Fruit fly (Drosophila melanogaster) whole organism, embryonic: ENCODE data around the gene gkt.

Source experiments
- Aef1 ChIP-seq: fragments of 200-800 bp; sonication (Bioruptor generic); IDR thresholded peaks from 3 replicates; pipeline ENCODE4 v1.3.6; 2022; ENCODE audit warnings: missing biosample characterization, missing genetic modification characterization
- Awh ChIP-seq: fragments of 200-800 bp; sonication (Bioruptor generic); IDR thresholded peaks from 2 replicates; pipeline ENCODE4, ENCODE4 v1.3.6; 2022; ENCODE audit warnings: missing biosample characterization, missing genetic modification characterization
- CG11456 ChIP-seq: fragments of 200-800 bp; sonication (Bioruptor generic); IDR thresholded peaks from 3 replicates; pipeline ENCODE4 v1.3.6; 2022; ENCODE audit warnings: missing biosample characterization, missing genetic modification characterization
- CG11695 ChIP-seq: fragments of 200-800 bp; sonication (Bioruptor generic); IDR thresholded peaks from 3 replicates; pipeline ENCODE4 v1.3.6; 2022; ENCODE audit warnings: missing biosample characterization, missing genetic modification characterization
- CG14441 ChIP-seq: fragments of 200-800 bp; sonication (Bioruptor generic); IDR thresholded peaks from 2 replicates; pipeline ENCODE4 v1.3.6; 2022; ENCODE audit warnings: missing biosample characterization, missing genetic modification characterization
- CG1603 ChIP-seq: fragments of 200-800 bp; sonication (Bioruptor generic); optimal IDR thresholded peaks from 2 replicates; lab custom pipeline; 2019; ENCODE audit warnings: missing biosample characterization, mild to moderate bottlenecking, missing genetic modification characterization, moderate library complexity
- CG18262 ChIP-seq: fragments of 200-800 bp; optimal IDR thresholded peaks from 3 replicates; lab custom pipeline; 2019; ENCODE audit warnings: missing biosample characterization, mild to moderate bottlenecking, missing genetic modification characterization, moderate library complexity
- CG2116 ChIP-seq: fragments of 200-800 bp; sonication (Bioruptor generic); optimal IDR thresholded peaks from 3 replicates; lab custom pipeline; 2018; ENCODE audit warnings: missing biosample characterization, mild to moderate bottlenecking, missing genetic modification characterization
- CG2202 ChIP-seq: fragments of 200-800 bp; sonication (Bioruptor generic); optimal IDR thresholded peaks from 2 replicates; lab custom pipeline; 2018; ENCODE audit warnings: missing biosample characterization, mild to moderate bottlenecking, missing genetic modification characterization
- CG34422 ChIP-seq: fragments of 200-800 bp; sonication (Bioruptor generic); IDR thresholded peaks from 3 replicates; pipeline ENCODE4 v1.3.6; 2022; ENCODE audit warnings: missing biosample characterization, missing genetic modification characterization
- CG4617 ChIP-seq: fragments of 200-800 bp; sonication (Bioruptor generic); optimal IDR thresholded peaks from 3 replicates; lab custom pipeline; 2016; ENCODE audit warnings: missing biosample characterization, missing genetic modification characterization, borderline replicate concordance
- CG6654 ChIP-seq: fragments of 200-800 bp; sonication (Bioruptor generic); optimal IDR thresholded peaks from 2 replicates; lab custom pipeline; 2017; ENCODE audit warnings: missing biosample characterization, mild to moderate bottlenecking, missing genetic modification characterization
- CG8359 ChIP-seq: fragments of 200-800 bp; sonication (Bioruptor generic); optimal IDR thresholded peaks from 2 replicates; lab custom pipeline; 2017; ENCODE audit warnings: missing biosample characterization, mild to moderate bottlenecking, missing genetic modification characterization, borderline replicate concordance
- Dek ChIP-seq: fragments of 200-800 bp; sonication (Bioruptor generic); optimal IDR thresholded peaks from 3 replicates; lab custom pipeline; 2019; ENCODE audit warnings: missing biosample characterization, mild to moderate bottlenecking, missing genetic modification characterization, moderate library complexity
- Dfd ChIP-seq, 2 experiments: fragments of >200 bp; optimal IDR thresholded peaks; 2 replicates each; lab custom pipeline; 2017; ENCODE audit warnings: missing biosample characterization in 2 of 2, missing genetic modification characterization in 2 of 2
- E2f1 ChIP-seq: fragments of 200-800 bp; sonication (Bioruptor generic); IDR thresholded peaks from 2 replicates; pipeline ENCODE4 v1.3.6; 2022; ENCODE audit warnings: missing biosample characterization, missing genetic modification characterization
- GATAe ChIP-seq: fragments of 200-800 bp; sonication (Bioruptor generic); conservative IDR thresholded peaks from 2 replicates; pipeline ENCODE4 v1.3.6; 2022; ENCODE audit warnings: missing biosample characterization, missing genetic modification characterization
- Gsc ChIP-seq: fragments of 200-800 bp; sonication (Bioruptor generic); IDR thresholded peaks from 2 replicates; pipeline ENCODE4 v1.3.6; 2022; ENCODE audit warnings: missing biosample characterization, missing genetic modification characterization
- H15 ChIP-seq: fragments of 200-800 bp; sonication (Bioruptor generic); IDR thresholded peaks from 3 replicates; pipeline ENCODE4 v1.3.6; 2022; ENCODE audit warnings: missing biosample characterization, missing genetic modification characterization
- HLH54F ChIP-seq: fragments of 200-800 bp; sonication (Bioruptor generic); optimal IDR thresholded peaks from 3 replicates; lab custom pipeline; 2016; ENCODE audit warnings: missing biosample characterization, missing genetic modification characterization
- Hand ChIP-seq: fragments of 200-800 bp; sonication (Bioruptor generic); optimal IDR thresholded peaks from 2 replicates; lab custom pipeline; 2017; ENCODE audit warnings: mild to moderate bottlenecking, missing biosample characterization, missing genetic modification reagents, missing genetic modification characterization
- HmgZ ChIP-seq: fragments of 200-800 bp; sonication (Bioruptor generic); optimal IDR thresholded peaks from 2 replicates; lab custom pipeline; 2018; ENCODE audit warnings: missing biosample characterization, mild to moderate bottlenecking, missing genetic modification characterization
- MTF-1 ChIP-seq: fragments of 200-800 bp; sonication (Bioruptor generic); optimal IDR thresholded peaks from 2 replicates; lab custom pipeline; 2018; ENCODE audit warnings: missing biosample characterization, mild to moderate bottlenecking, missing genetic modification characterization, borderline replicate concordance
- Meics ChIP-seq: fragments of 200-800 bp; sonication (Bioruptor generic); optimal IDR thresholded peaks from 2 replicates; lab custom pipeline; 2017; ENCODE audit warnings: missing biosample characterization, mild to moderate bottlenecking, missing genetic modification characterization
- Mrtf ChIP-seq: fragments of 200-800 bp; sonication (Bioruptor generic); IDR thresholded peaks from 3 replicates; pipeline ENCODE4 v1.3.6; 2022; ENCODE audit warnings: missing biosample characterization, missing genetic modification characterization
- Nf-YA ChIP-seq: fragments of 200-800 bp; sonication (Bioruptor generic); IDR thresholded peaks from 2 replicates; pipeline ENCODE4 v1.3.6; 2022; ENCODE audit warnings: missing biosample characterization, missing genetic modification characterization
- Ptx1 ChIP-seq: fragments of 200-800 bp; sonication (Bioruptor generic); IDR thresholded peaks from 2 replicates; pipeline ENCODE4 v1.3.6; 2022; ENCODE audit warnings: missing biosample characterization, missing genetic modification characterization
- Sox102F ChIP-seq: fragments of 200-800 bp; sonication (Bioruptor generic); optimal IDR thresholded peaks from 2 replicates; lab custom pipeline; 2018; ENCODE audit warnings: missing biosample characterization, mild to moderate bottlenecking, missing genetic modification characterization, moderate library complexity
- Spps ChIP-seq: fragments of 200-800 bp; sonication (Bioruptor generic); optimal IDR thresholded peaks from 2 replicates; lab custom pipeline; 2018; ENCODE audit warnings: missing biosample characterization, mild to moderate bottlenecking, missing genetic modification characterization
- Trl ChIP-seq, 3 experiments: fragments of >200 bp in 2 of 3; fragments of 200-800 bp in 1 of 3; sonication (Bioruptor generic) in 1 of 3; optimal IDR thresholded peaks; 2 replicates in 1 of 3; 3 replicates in 2 of 3; lab custom pipeline; 2016 to 2017; ENCODE audit warnings: missing biosample characterization in 1 of 3, missing genetic modification characterization in 1 of 3
- amos ChIP-seq: fragments of 200-800 bp; sonication (Bioruptor generic); IDR thresholded peaks from 2 replicates; pipeline ENCODE4 v1.3.6; 2022; ENCODE audit warnings: missing biosample characterization, missing genetic modification characterization; ENCODE audit not compliant: partially characterized antibody
- cas ChIP-seq: fragments of 200-800 bp; sonication (Bioruptor generic); IDR thresholded peaks from 2 replicates; pipeline ENCODE4 v1.3.6; 2022; ENCODE audit warnings: missing biosample characterization, missing genetic modification characterization
- chinmo ChIP-seq: fragments of 200-800 bp; sonication (Bioruptor generic); IDR thresholded peaks from 4 replicates; pipeline ENCODE4 v1.3.6; 2022; ENCODE audit warnings: missing biosample characterization, missing genetic modification characterization; ENCODE audit not compliant: partially characterized antibody
- dmrt99B ChIP-seq: fragments of 200-800 bp; sonication (Bioruptor generic); optimal IDR thresholded peaks from 2 replicates; lab custom pipeline; 2018; ENCODE audit warnings: missing biosample characterization, mild to moderate bottlenecking, missing genetic modification characterization, moderate library complexity
- dpn ChIP-seq, 2 experiments: fragments of 200-800 bp; sonication (Bioruptor generic); optimal IDR thresholded peaks; 3 replicates each; lab custom pipeline; 2016; ENCODE audit warnings: missing biosample characterization in 2 of 2, missing genetic modification characterization in 2 of 2
- ftz-f1 ChIP-seq: fragments of 200-800 bp; sonication (Bioruptor generic); optimal IDR thresholded peaks from 2 replicates; lab custom pipeline; 2016; ENCODE audit warnings: missing biosample characterization, missing genetic modification characterization
- fu2 ChIP-seq: fragments of 200-800 bp; sonication (Bioruptor generic); optimal IDR thresholded peaks from 2 replicates; lab custom pipeline; 2016; ENCODE audit warnings: missing biosample characterization, missing genetic modification characterization
- gt ChIP-seq: fragments of 200-800 bp; sonication (Bioruptor generic); IDR thresholded peaks from 2 replicates; pipeline ENCODE4 v1.3.6; 2022; ENCODE audit warnings: missing biosample characterization, missing genetic modification characterization
- hbn ChIP-seq: fragments of 200-800 bp; sonication (Bioruptor generic); IDR thresholded peaks from 2 replicates; pipeline ENCODE4 v1.3.6; 2022; ENCODE audit warnings: missing biosample characterization, missing genetic modification characterization; ENCODE audit not compliant: partially characterized antibody
- kah ChIP-seq: fragments of 200-800 bp; sonication (Bioruptor generic); optimal IDR thresholded peaks from 2 replicates; lab custom pipeline; 2018; ENCODE audit warnings: missing biosample characterization, mild to moderate bottlenecking, missing genetic modification characterization
- knrl ChIP-seq: fragments of 200-800 bp; sonication (Bioruptor generic); IDR thresholded peaks from 3 replicates; pipeline ENCODE4 v1.3.6; 2022; ENCODE audit warnings: missing biosample characterization, missing genetic modification characterization; ENCODE audit not compliant: partially characterized antibody
- lilli ChIP-seq: fragments of 200-800 bp; sonication (Bioruptor generic); optimal IDR thresholded peaks from 3 replicates; lab custom pipeline; 2016; ENCODE audit warnings: missing biosample characterization, missing genetic modification characterization
- odd ChIP-seq: fragments of 200-800 bp; sonication (Bioruptor generic); optimal IDR thresholded peaks from 2 replicates; lab custom pipeline; 2017; ENCODE audit warnings: missing biosample characterization, mild to moderate bottlenecking, missing genetic modification characterization
- otp ChIP-seq: fragments of 200-800 bp; sonication (Bioruptor generic); IDR thresholded peaks from 3 replicates; pipeline ENCODE4, ENCODE4 v1.3.6; 2022; ENCODE audit warnings: missing biosample characterization, missing genetic modification characterization
- prd ChIP-seq, 3 experiments: fragments of >200 bp in 2 of 3; fragments of 200-800 bp in 1 of 3; sonication (Bioruptor generic) in 1 of 3; optimal IDR thresholded peaks in 2 of 3; IDR thresholded peaks in 1 of 3; 2 replicates in 2 of 3; 3 replicates in 1 of 3; pipeline versions ENCODE4 v1.3.6 to Lab custom; 2017 to 2022; ENCODE audit warnings: missing biosample characterization in 1 of 3, missing genetic modification characterization in 1 of 3
- run ChIP-seq: fragments of 200-800 bp; sonication (Bioruptor generic); optimal IDR thresholded peaks from 3 replicates; lab custom pipeline; 2018; ENCODE audit warnings: missing biosample characterization, mild to moderate bottlenecking, missing genetic modification characterization
- sens ChIP-seq: fragments of 200-800 bp; sonication (Bioruptor generic); peaks from one replicate; lab custom pipeline; 2016; ENCODE audit warnings: missing biosample characterization, missing genetic modification characterization
- twi ChIP-seq: fragments of 200-800 bp; optimal IDR thresholded peaks from 2 replicates; lab custom pipeline; 2019; ENCODE audit warnings: missing biosample characterization, mild to moderate bottlenecking, missing genetic modification characterization, moderate library complexity
- vvl ChIP-seq: fragments of 200-800 bp; sonication (Bioruptor generic); IDR thresholded peaks from 2 replicates; pipeline ENCODE4 v1.3.6; 2022; ENCODE audit warnings: missing biosample characterization, missing genetic modification characterization
- zen ChIP-seq: fragments of 200-800 bp; sonication (Bioruptor generic); optimal IDR thresholded peaks from 3 replicates; lab custom pipeline; 2018; ENCODE audit warnings: missing biosample characterization, mild to moderate bottlenecking, missing genetic modification characterization, moderate library complexity

gkt gene

dm6 chr2L:3121325-3121724 lies 38.4 kb upstream of the gkt start:
- 0 out of 3 replicates have a peak, but pooled peaks have one; percentile 29 for TF ChIP-seq otp (GFP tag; lab: Robert Waterston, UW)
- TF ChIP-seq CG14441 (GFP tag; lab: Robert Waterston, UW) = peak; percentile 26; the same call in 1 of the 2 replicates
- no peak for TF ChIP-seq zen (tag; lab: Kevin White, UChicago)
- TF ChIP-seq amos (GFP tag; lab: Robert Waterston, UW) = no peak
- TF ChIP-seq CG2116 = no peak
- TF ChIP-seq Hand (GFP tag; lab: Kevin White, UChicago) = no peak
- no peak for TF ChIP-seq kah (GFP tag; lab: Kevin White, UChicago)
- no peak for TF ChIP-seq prd (optimal IDR thresholded peaks at IDR 0.05; lab: Kevin White, UChicago)
- TF ChIP-seq prd (GFP tag; IDR thresholded peaks at IDR 0.05; lab: Robert Waterston, UW) = 0 out of 3 replicates have a peak, but pooled peaks have one; percentile 14
- TF ChIP-seq Trl (optimal IDR thresholded peaks at IDR 0.05; lab: Kevin White, UChicago) = no peak
- no peak for TF ChIP-seq Trl (GFP tag; optimal IDR thresholded peaks at IDR 0.05; lab: Kevin White, UChicago)
- 0 out of 2 replicates have a peak, but pooled peaks have one; percentile 19 for TF ChIP-seq E2f1 (GFP tag; lab: Robert Waterston, UW)
- no peak for TF ChIP-seq Mrtf (GFP tag; lab: Robert Waterston, UW)
- 0 out of 4 replicates have a peak, but pooled peaks have one; percentile 14 for TF ChIP-seq chinmo
- TF ChIP-seq GATAe (GFP tag; lab: Robert Waterston, UW) = 0 out of 2 replicates have a peak, but pooled peaks have one; percentile 20
- TF ChIP-seq gt (GFP tag; lab: Robert Waterston, UW) = no peak
- TF ChIP-seq cas (GFP tag; lab: Robert Waterston, UW) = no peak
- no peak for TF ChIP-seq lilli
- no peak for TF ChIP-seq Spps
- TF ChIP-seq dpn (GFP tag; optimal IDR thresholded peaks at IDR 0.05; lab: Kevin White, UChicago) = peak in 1 of 2 experiments; percentile 10
- TF ChIP-seq CG2202 (tag; lab: Kevin White, UChicago) = no peak
- TF ChIP-seq sens = peak; percentile 48
- no peak for TF ChIP-seq HLH54F (GFP tag; lab: Kevin White, UChicago)
- TF ChIP-seq twi (tag; lab: Kevin White, UChicago) = no peak
- TF ChIP-seq CG1603 (tag; lab: Kevin White, UChicago) = no peak
- TF ChIP-seq hbn (GFP tag; lab: Robert Waterston, UW) = no peak
- TF ChIP-seq CG6654 (GFP tag; lab: Kevin White, UChicago) = no peak
- no peak for TF ChIP-seq CG34422
- TF ChIP-seq odd = no peak
- TF ChIP-seq Gsc (GFP tag; lab: Robert Waterston, UW) = no peak
- TF ChIP-seq Dfd (GFP tag; optimal IDR thresholded peaks at IDR 0.05; lab: Kevin White, UChicago) = no peak
- TF ChIP-seq run (tag; lab: Kevin White, UChicago) = no peak
- TF ChIP-seq Awh (GFP tag; lab: Robert Waterston, UW) = peak; percentile 9; the same call in 1 of the 2 replicates
- no peak for TF ChIP-seq CG4617
- no peak for TF ChIP-seq fu2 (GFP tag; lab: Kevin White, UChicago)
- TF ChIP-seq CG18262 (tag; lab: Kevin White, UChicago) = no peak
- no peak for TF ChIP-seq HmgZ (tag; lab: Kevin White, UChicago)
- TF ChIP-seq Dek = no peak
- TF ChIP-seq vvl (GFP tag; lab: Robert Waterston, UW) = peak; percentile 45
- TF ChIP-seq CG11695 (GFP tag; lab: Robert Waterston, UW) = no peak
- no peak for TF ChIP-seq knrl (GFP tag; lab: Robert Waterston, UW)
- TF ChIP-seq Aef1 (GFP tag; lab: Robert Waterston, UW) = no peak
- TF ChIP-seq ftz-f1 (GFP tag; lab: Kevin White, UChicago) = no peak
- no peak for TF ChIP-seq CG8359 (GFP tag; lab: Kevin White, UChicago)
- no peak for TF ChIP-seq Sox102F (GFP tag; lab: Kevin White, UChicago)
- 0 out of 3 replicates have a peak, but pooled peaks have one; percentile 40 for TF ChIP-seq CG11456 (GFP tag; lab: Robert Waterston, UW)
- no peak for TF ChIP-seq Ptx1 (GFP tag; lab: Robert Waterston, UW)
- no peak for TF ChIP-seq MTF-1 (GFP tag; lab: Kevin White, UChicago)
- no peak for TF ChIP-seq H15
- no peak for TF ChIP-seq dmrt99B
- TF ChIP-seq Meics (GFP tag; lab: Kevin White, UChicago) = no peak
- TF ChIP-seq Nf-YA (GFP tag; lab: Robert Waterston, UW) = no peak
